Worm (Caenorhabditis elegans): ENCODE measurements around the gene T24C4.2.

Gene T24C4.2

DNA sequence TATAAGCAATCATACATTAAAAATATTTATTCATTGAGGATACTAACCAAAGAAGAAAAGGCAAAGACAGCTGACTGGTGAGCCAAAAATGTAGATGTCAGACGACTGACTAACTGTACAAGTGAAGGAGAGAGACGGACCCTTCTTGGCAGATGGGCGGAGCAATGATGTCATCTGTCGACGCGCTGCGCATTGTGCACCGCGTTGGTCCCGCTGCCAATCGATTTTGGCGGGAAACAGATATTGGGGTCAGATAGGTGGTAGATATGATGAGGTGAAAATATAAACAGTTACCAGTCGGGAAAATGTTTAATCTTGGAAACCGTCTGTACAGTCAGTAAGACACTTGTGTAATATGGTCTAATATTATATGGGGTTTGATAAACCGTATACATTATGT, at the start of gene T24C4.2:
Gene T24C4.2 (minus strand): TSS at position 101 of the 400 bp plus-strand sequence.
- TF ChIP-seq unc-130 (GFP tag; optimal IDR thresholded peaks at IDR 0.05) (no peak), ctbp-1 (GFP tag; IDR thresholded peaks at IDR 0.05) (no peak), arid-1 (GFP tag; conservative IDR thresholded peaks at IDR 0.05) (no peak), zag-1 (tag; optimal IDR thresholded peaks at IDR 0.05) (no peak), Y75B8A.6 (GFP tag; IDR thresholded peaks at IDR 0.05) (no peak), madf-5 (GFP tag; IDR thresholded peaks at IDR 0.05) (no peak), fkh-10 (GFP tag; optimal IDR thresholded peaks at IDR 0.05) (no peak), ama-1 (optimal IDR thresholded peaks at IDR 0.05) (no peak), F26F4.8 (GFP tag; conservative IDR thresholded peaks at IDR 0.05) (no peak), aly-2 (tag; optimal IDR thresholded peaks at IDR 0.05) (no peak), lin-39 (tag; optimal IDR thresholded peaks at IDR 0.05) (no peak), ceh-28 (tag; optimal IDR thresholded peaks at IDR 0.05) (no peak), zfp-3 (GFP tag; conservative IDR thresholded peaks at IDR 0.05) (no peak), nhr-48 (tag; optimal IDR thresholded peaks at IDR 0.05) (no peak)

DNA sequence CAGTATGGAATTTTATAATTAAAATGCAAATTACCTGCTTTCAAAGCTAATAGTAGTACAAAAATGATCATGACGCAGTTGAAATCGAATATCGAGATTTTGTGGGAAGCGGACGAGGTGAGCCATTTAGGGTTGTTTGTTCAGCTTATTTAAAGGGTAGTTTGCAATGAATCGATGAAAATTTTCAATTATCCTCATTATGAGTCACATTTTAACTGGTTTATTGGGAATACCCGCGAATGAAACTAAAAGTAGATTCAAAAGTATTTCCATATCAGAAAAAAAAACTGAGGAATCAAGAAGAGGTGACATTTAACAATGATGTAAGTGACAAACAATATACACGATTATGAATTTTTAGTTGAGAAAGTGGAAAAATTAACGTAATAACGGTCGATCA, 49.6 kb upstream of the T24C4.2 start, which contains the start of gene F23H11.7:
Gene F23H11.7 (minus strand): TSS at position 101 of the 400 bp plus-strand sequence.
- TF ChIP-seq unc-39 (tag; optimal IDR thresholded peaks at IDR 0.05) (no peak), aha-1 (tag) (peak; percentile 2), fos-1 (tag; optimal IDR thresholded peaks at IDR 0.05) (no peak), F49E8.2 (tag; optimal IDR thresholded peaks at IDR 0.05; ENCODE audit: borderline replicate concordance) (no peak), mep-1 (tag; optimal IDR thresholded peaks at IDR 0.05) (no peak), ama-1 (optimal IDR thresholded peaks at IDR 0.05) (no peak)

DNA sequence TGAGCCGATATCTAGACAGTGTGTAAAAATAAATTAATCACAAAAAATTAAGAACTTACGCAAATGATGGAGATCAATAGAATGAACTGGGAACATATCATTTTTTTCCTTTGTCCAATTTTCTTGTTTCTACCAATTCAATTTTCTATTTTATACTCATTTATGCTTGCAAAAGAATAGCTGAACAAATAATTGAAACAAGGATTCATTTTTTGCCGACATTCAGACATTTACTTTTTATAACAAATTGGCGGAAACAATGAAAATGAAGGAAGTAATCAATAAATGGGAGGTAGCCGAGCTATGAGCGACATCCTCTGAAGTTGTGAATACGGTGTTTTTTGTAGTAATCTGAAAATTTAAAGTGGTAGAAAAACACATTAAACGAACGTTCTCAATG, 47.1 kb upstream of the T24C4.2 start, which contains the start of gene idpp-13:
Gene idpp-13 (minus strand): TSS at position 101 of the 400 bp plus-strand sequence.
- no peak for TF ChIP-seq nhr-48 (tag; optimal IDR thresholded peaks at IDR 0.05)
- no peak for TF ChIP-seq lin-1 (GFP tag; IDR thresholded peaks at IDR 0.05)
- TF ChIP-seq nhr-111 (GFP tag; optimal IDR thresholded peaks at IDR 0.05) = no peak
- no peak for TF ChIP-seq nhr-237 (tag; optimal IDR thresholded peaks at IDR 0.05)
- TF ChIP-seq mxl-2 (GFP tag; conservative IDR thresholded peaks at IDR 0.05) = no peak
- no peak for TF ChIP-seq pqm-1 (tag; optimal IDR thresholded peaks at IDR 0.05)
- TF ChIP-seq ctbp-1 (GFP tag; IDR thresholded peaks at IDR 0.05) = no peak
- TF ChIP-seq lin-39 (tag; optimal IDR thresholded peaks at IDR 0.05) = no peak
- TF ChIP-seq dmd-8 (GFP tag; IDR thresholded peaks at IDR 0.05) = no peak
- TF ChIP-seq fos-1 (tag; optimal IDR thresholded peaks at IDR 0.05) = no peak
- TF ChIP-seq unc-130 (GFP tag; optimal IDR thresholded peaks at IDR 0.05) = no peak
- no peak for TF ChIP-seq T26A8.4 (GFP tag; IDR thresholded peaks at IDR 0.05)
- no peak for TF ChIP-seq F26F4.8 (GFP tag; conservative IDR thresholded peaks at IDR 0.05)
- no peak for TF ChIP-seq Y48G9A.11 (GFP tag; IDR thresholded peaks at IDR 0.05)
- TF ChIP-seq snpc-4 (tag; optimal IDR thresholded peaks at IDR 0.05) = no peak
- no peak for TF ChIP-seq spr-1 (tag; optimal IDR thresholded peaks at IDR 0.05)
- TF ChIP-seq duxl-1 (tag; optimal IDR thresholded peaks at IDR 0.05; ENCODE audit: poor library complexity) = no peak
- TF ChIP-seq cey-2 (tag; optimal IDR thresholded peaks at IDR 0.05; ENCODE audit: borderline replicate concordance, insufficient read depth) = no peak

- TF ChIP-seq php-3 (GFP tag; IDR thresholded peaks at IDR 0.05) = no peak
- TF ChIP-seq ama-1 (optimal IDR thresholded peaks at IDR 0.05) = peak; percentile 24
- TF ChIP-seq fos-1 (tag; optimal IDR thresholded peaks at IDR 0.05) = no peak
- TF ChIP-seq T20F7.1 (GFP tag; optimal IDR thresholded peaks at IDR 0.05) = peak; percentile 95
- peak; percentile 41 for TF ChIP-seq nhr-6 (tag; optimal IDR thresholded peaks at IDR 0.05)
- no peak for TF ChIP-seq dmd-9 (GFP tag; IDR thresholded peaks at IDR 0.05)
- TF ChIP-seq dpl-1 (GFP tag; optimal IDR thresholded peaks at IDR 0.05) = peak; percentile 5
- peak; percentile 60 for TF ChIP-seq mes-2 (tag; optimal IDR thresholded peaks at IDR 0.05; ENCODE audit: poor library complexity, severe bottlenecking)
- TF ChIP-seq pha-4 (GFP tag; IDR thresholded peaks at IDR 0.05) = no peak
- TF ChIP-seq pha-4 (tag; optimal IDR thresholded peaks at IDR 0.05) = peak; percentile 43
- peak; percentile 1 for TF ChIP-seq hlh-30 (tag; optimal IDR thresholded peaks at IDR 0.05; ENCODE audit: insufficient read depth)
These were observed 41.0 kb upstream of the T24C4.2 start, which contains the start of the genes F23H11.5 and bra-2 for ce11 chrIII:910540-911311. Gene F23H11.5 (minus strand): TSS chrIII:910590. Gene bra-2 (plus strand): TSS chrIII:911261.
